Worm (Caenorhabditis elegans) whole organism, L4 larva: ENCODE results near the gene K02H11.4.

Source experiments
- D1046.2 ChIP-seq: fragments of 200-800 bp; sonication (Bioruptor generic); IDR thresholded peaks from 2 replicates; pipeline ENCODE4 v1.3.6; 2022; ENCODE audit warnings: missing genetic modification characterization, missing compliant biosample characterization
- F49E8.2 ChIP-seq: sonication (generic microtip); optimal IDR thresholded peaks from 2 replicates; lab custom pipeline; 2016; ENCODE audit warnings: missing compliant biosample characterization, mild to moderate bottlenecking, missing genetic modification characterization, borderline replicate concordance
- Y105C5A.15 ChIP-seq: fragments of 200-800 bp; sonication (Bioruptor generic); IDR thresholded peaks from 2 replicates; pipeline ENCODE4 v1.3.6; 2022; ENCODE audit warnings: missing genetic modification characterization, missing compliant biosample characterization
- ZK546.5 ChIP-seq, 2 experiments: sonication (generic microtip); optimal IDR thresholded peaks; 2 replicates each; lab custom pipeline; 2017; ENCODE audit warnings: missing biosample characterization in 2 of 2, missing genetic modification characterization in 2 of 2
- aly-2 ChIP-seq: sonication (generic microtip); optimal IDR thresholded peaks from 2 replicates; lab custom pipeline; 2018; ENCODE audit warnings: missing biosample characterization, missing genetic modification characterization
- arid-1 ChIP-seq: fragments of 200-800 bp; sonication (Bioruptor generic); conservative IDR thresholded peaks from 2 replicates; pipeline ENCODE4 v1.3.6; 2022; ENCODE audit warnings: missing genetic modification reagents, missing genetic modification characterization, missing compliant biosample characterization
- ceh-32 ChIP-seq: sonication (generic microtip); optimal IDR thresholded peaks from 2 replicates; lab custom pipeline; 2016; ENCODE audit warnings: mild to moderate bottlenecking, missing genetic modification characterization, missing compliant biosample characterization; ENCODE audit not compliant: poor library complexity
- ces-1 ChIP-seq: fragments of 150-350 bp; sonication (generic microtip); optimal IDR thresholded peaks from 4 replicates; lab custom pipeline; 2014; ENCODE audit warnings: missing biosample characterization, missing genetic modification reagents, missing genetic modification characterization
- ctbp-1 ChIP-seq: fragments of 200-800 bp; sonication (Bioruptor generic); IDR thresholded peaks from 2 replicates; pipeline ENCODE4 v1.3.6; 2022; ENCODE audit warnings: missing genetic modification reagents, missing genetic modification characterization, missing compliant biosample characterization
- dpl-1 ChIP-seq: fragments of 150-350 bp; optimal IDR thresholded peaks from 2 replicates; lab custom pipeline; 2014; ENCODE audit warnings: missing biosample characterization, missing genetic modification reagents, missing genetic modification characterization
- egl-27 ChIP-seq: sonication (generic microtip); optimal IDR thresholded peaks from 3 replicates; lab custom pipeline; 2017; ENCODE audit warnings: missing biosample characterization, missing genetic modification reagents, missing genetic modification characterization
- fkh-10 ChIP-seq: fragments of 150-350 bp; optimal IDR thresholded peaks from 2 replicates; lab custom pipeline; 2014; ENCODE audit warnings: missing biosample characterization, missing genetic modification reagents, missing genetic modification characterization
- gei-8 ChIP-seq: fragments of 200-800 bp; sonication (Bioruptor generic); optimal IDR thresholded peaks from 2 replicates; lab custom pipeline; 2018; ENCODE audit warnings: mild to moderate bottlenecking, missing genetic modification characterization, missing compliant biosample characterization
- hif-1 ChIP-seq, 2 experiments: sonication (generic microtip); optimal IDR thresholded peaks; 2 replicates each; lab custom pipeline; 2016 to 2017; ENCODE audit warnings: missing compliant biosample characterization in 2 of 2, missing genetic modification characterization in 2 of 2, missing genetic modification reagents in 2 of 2, missing genotype in 2 of 2, mild to moderate bottlenecking in 1 of 2
- hlh-30 ChIP-seq: sonication (generic microtip); optimal IDR thresholded peaks from 2 replicates; lab custom pipeline; 2017; ENCODE audit warnings: antibody characterized with exemption, mild to moderate bottlenecking, missing genetic modification characterization, missing compliant biosample characterization; ENCODE audit not compliant: insufficient read depth
- jun-1 ChIP-seq: fragments of 150-350 bp; optimal IDR thresholded peaks from 2 replicates; lab custom pipeline; 2014; ENCODE audit warnings: missing biosample characterization, missing genetic modification reagents, missing genetic modification characterization
- lsy-2 ChIP-seq, 2 experiments: fragments of 150-350 bp in 1 of 2; sonication (generic microtip) in 1 of 2; optimal IDR thresholded peaks; 2 replicates each; lab custom pipeline; 2014 to 2017; ENCODE audit warnings: missing biosample characterization in 2 of 2, missing genetic modification characterization in 2 of 2
- madf-5 ChIP-seq, 2 experiments: fragments of 200-800 bp; sonication (Bioruptor generic); IDR thresholded peaks; 2 replicates each; pipeline ENCODE4 v1.3.6; 2022; ENCODE audit warnings: missing compliant biosample characterization in 2 of 2, missing genetic modification characterization in 2 of 2
- mdt-29 ChIP-seq: fragments of 200-800 bp; sonication (Bioruptor generic); IDR thresholded peaks from 2 replicates; pipeline ENCODE4 v1.3.6; 2022; ENCODE audit warnings: missing genetic modification reagents, missing genetic modification characterization, missing compliant biosample characterization
- mep-1 ChIP-seq: fragments of 150-350 bp; sonication (generic microtip); optimal IDR thresholded peaks from 3 replicates; lab custom pipeline; 2014; ENCODE audit warnings: missing biosample characterization, missing genetic modification characterization
- mxl-2 ChIP-seq: fragments of 200-800 bp; sonication (Bioruptor generic); conservative IDR thresholded peaks from 2 replicates; pipeline ENCODE4 v1.3.6; 2022; ENCODE audit warnings: missing genetic modification reagents, missing genetic modification characterization, missing compliant biosample characterization
- nhr-10 ChIP-seq: fragments of 150-350 bp; optimal IDR thresholded peaks from 2 replicates; lab custom pipeline; 2014; ENCODE audit warnings: missing biosample characterization, missing genetic modification characterization
- nhr-102 ChIP-seq: sonication (generic microtip); optimal IDR thresholded peaks from 2 replicates; lab custom pipeline; 2016; ENCODE audit warnings: mild to moderate bottlenecking, missing genetic modification characterization, moderate library complexity, missing compliant biosample characterization
- nhr-111 ChIP-seq: fragments of 200-800 bp; sonication (Bioruptor generic); optimal IDR thresholded peaks from 2 replicates; lab custom pipeline; 2018; ENCODE audit warnings: mild to moderate bottlenecking, missing genetic modification characterization, missing compliant biosample characterization
- nhr-237 ChIP-seq: sonication (generic microtip); optimal IDR thresholded peaks from 2 replicates; lab custom pipeline; 2017; ENCODE audit warnings: missing biosample characterization, missing genetic modification characterization
- nhr-42 ChIP-seq: fragments of 200-800 bp; sonication (Bioruptor generic); IDR thresholded peaks from 2 replicates; pipeline ENCODE4 v1.3.6; 2022; ENCODE audit warnings: missing genetic modification characterization, missing compliant biosample characterization
- nhr-77 ChIP-seq: fragments of 150-350 bp; optimal IDR thresholded peaks from 2 replicates; lab custom pipeline; 2014; ENCODE audit warnings: missing biosample characterization, missing genetic modification characterization
- php-3 ChIP-seq: fragments of 200-800 bp; sonication (Bioruptor generic); IDR thresholded peaks from 2 replicates; pipeline ENCODE4 v1.3.6; 2022; ENCODE audit warnings: missing genetic modification reagents, missing genetic modification characterization, missing compliant biosample characterization
- pqm-1 ChIP-seq: sonication (generic microtip); optimal IDR thresholded peaks from 2 replicates; lab custom pipeline; 2017; ENCODE audit warnings: missing biosample characterization, missing genetic modification characterization
- sdz-12 ChIP-seq: fragments of 200-800 bp; sonication (Bioruptor generic); optimal IDR thresholded peaks from 2 replicates; lab custom pipeline; 2018; ENCODE audit warnings: mild to moderate bottlenecking, missing genetic modification characterization, missing compliant biosample characterization
- snpc-1.2 ChIP-seq: fragments of 200-800 bp; sonication (Bioruptor generic); IDR thresholded peaks from 2 replicates; pipeline ENCODE4 v1.3.6; 2022; ENCODE audit warnings: missing genetic modification reagents, missing genetic modification characterization, missing compliant biosample characterization
- snpc-4 ChIP-seq: fragments of 150-350 bp; optimal IDR thresholded peaks from 2 replicates; lab custom pipeline; 2014; ENCODE audit warnings: missing biosample characterization, missing genetic modification characterization
- tra-1 ChIP-seq: fragments of 200-800 bp; sonication (Bioruptor generic); IDR thresholded peaks from 2 replicates; pipeline ENCODE4 v1.3.6; 2022; ENCODE audit warnings: missing genetic modification reagents, missing genetic modification characterization, missing compliant biosample characterization
- unc-62 ChIP-seq, 3 experiments: fragments of 150-350 bp in 1 of 3; sonication (generic microtip); optimal IDR thresholded peaks in 2 of 3; peaks in 1 of 3; 1 replicate in 1 of 3; 2 replicates in 2 of 3; lab custom pipeline; 2014 to 2017; ENCODE audit warnings: missing biosample characterization in 3 of 3, missing genetic modification characterization in 3 of 3, missing genetic modification reagents in 3 of 3, missing genotype in 1 of 3
- zag-1 ChIP-seq: fragments of 150-350 bp; optimal IDR thresholded peaks from 2 replicates; lab custom pipeline; 2014; ENCODE audit warnings: missing biosample characterization, missing genetic modification characterization
- zip-11 ChIP-seq: fragments of 200-800 bp; sonication (Bioruptor generic); IDR thresholded peaks from 2 replicates; pipeline ENCODE4 v1.3.6; 2022; ENCODE audit warnings: missing genetic modification characterization, missing compliant biosample characterization

K02H11.4 gene

DNA sequence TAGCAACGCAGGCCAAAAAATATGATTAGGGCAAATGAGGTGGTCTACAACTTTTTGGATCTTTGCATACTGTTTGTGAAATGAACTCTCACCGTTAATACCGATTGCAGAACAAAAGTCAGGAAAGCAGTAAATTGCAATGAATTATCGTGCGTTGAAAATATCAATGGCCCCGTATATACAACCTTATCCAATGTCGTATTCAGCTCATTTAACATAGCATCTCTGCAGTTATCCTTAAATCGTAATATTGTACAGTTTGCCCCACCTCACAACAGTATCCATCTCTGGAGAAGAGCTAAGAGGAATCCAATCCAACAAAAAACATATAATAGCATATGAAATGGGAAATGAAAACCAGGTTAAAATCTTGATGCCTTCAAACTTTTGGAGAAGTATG, 1.4 kb upstream of the K02H11.4 start:
- no peak for TF ChIP-seq F49E8.2 (tag; lab: Kevin White, UChicago)
- TF ChIP-seq mxl-2 (GFP tag; lab: Robert Waterston, UW) = no peak
- no peak for TF ChIP-seq madf-5 (GFP tag; IDR thresholded peaks at IDR 0.05; lab: Robert Waterston, UW)
- TF ChIP-seq unc-62 (GFP tag; optimal IDR thresholded peaks at IDR 0.05 in 1 of 2; lab: Kevin White, UChicago) = peak in 1 of 2 experiments; percentile 93
- TF ChIP-seq unc-62 (tag; optimal IDR thresholded peaks at IDR 0.05; lab: Kevin White, UChicago) = no peak

DNA sequence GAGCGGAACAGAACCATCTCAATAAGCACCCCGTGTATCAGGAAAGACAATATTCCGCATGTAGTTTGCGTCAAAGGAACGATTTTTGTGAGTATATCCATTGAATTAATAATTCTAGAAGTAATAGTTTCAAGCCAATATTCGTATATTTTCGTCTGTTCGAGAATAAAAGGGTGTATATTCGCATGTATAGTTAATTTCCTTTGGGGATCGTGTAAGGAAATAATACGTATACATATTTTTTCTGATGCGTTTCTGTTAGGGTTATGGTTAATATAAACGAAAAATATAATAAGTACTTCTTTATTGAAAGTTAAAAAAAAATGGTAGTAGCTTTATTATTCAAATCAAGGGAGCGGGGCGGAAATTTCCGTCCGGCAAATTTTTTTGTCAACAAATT, 3.1 kb downstream of the K02H11.4 start, which contains the start of gene str-236:
TSS of gene str-236 (minus strand) at position 101 of the 400 bp plus-strand sequence.
- TF ChIP-seq nhr-10 (tag; lab: Kevin White, UChicago) = no peak
- TF ChIP-seq ces-1 = no peak
- no peak for TF ChIP-seq ceh-32
- TF ChIP-seq mdt-29 (GFP tag; lab: Robert Waterston, UW) = no peak
- no peak for TF ChIP-seq nhr-237 (tag; lab: Kevin White, UChicago)
- no peak for TF ChIP-seq ctbp-1
- TF ChIP-seq zip-11 (GFP tag; lab: Robert Waterston, UW) = no peak
- TF ChIP-seq snpc-4 = no peak
- TF ChIP-seq nhr-102 (tag; lab: Kevin White, UChicago) = no peak
- no peak for TF ChIP-seq mep-1 (tag; lab: Kevin White, UChicago)
- TF ChIP-seq D1046.2 (GFP tag; lab: Robert Waterston, UW) = no peak
- no peak for TF ChIP-seq lsy-2 (tag; optimal IDR thresholded peaks at IDR 0.05; lab: Kevin White, UChicago)

DNA sequence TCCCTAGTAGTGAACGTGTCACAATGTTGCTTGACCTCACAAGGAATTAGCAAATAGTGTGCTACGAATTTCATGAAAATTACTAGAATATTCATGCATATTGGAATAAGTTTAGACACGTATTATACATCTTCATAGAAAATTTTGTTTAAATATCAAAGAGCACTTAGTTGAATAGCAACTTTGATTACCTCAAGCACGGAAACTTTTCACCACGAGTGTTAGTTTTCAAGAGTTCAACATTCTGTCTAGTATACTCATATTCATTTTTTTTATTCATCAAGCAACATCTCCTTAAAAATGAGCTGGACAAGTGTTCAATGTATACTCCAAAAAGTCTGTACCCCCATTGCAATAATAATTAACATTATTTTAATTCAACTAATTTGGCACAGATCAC, 8.6 kb downstream of the K02H11.4 start, which contains the start of gene str-243:
TSS of gene str-243 (plus strand) at position 301 of the 400 bp plus-strand sequence.
- TF ChIP-seq hif-1 (tag; optimal IDR thresholded peaks at IDR 0.05; lab: Kevin White, UChicago) (no peak), tra-1 (no peak), hlh-30 (tag; lab: Kevin White, UChicago) (no peak), pqm-1 (no peak), snpc-1.2 (GFP tag; lab: Robert Waterston, UW) (no peak), nhr-111 (GFP tag; lab: Kevin White, UChicago) (no peak), nhr-102 (tag; lab: Kevin White, UChicago) (no peak), dpl-1 (GFP tag; lab: Kevin White, UChicago) (no peak), zag-1 (tag; lab: Kevin White, UChicago) (no peak), aly-2 (tag; lab: Kevin White, UChicago) (no peak), fkh-10 (no peak)

DNA sequence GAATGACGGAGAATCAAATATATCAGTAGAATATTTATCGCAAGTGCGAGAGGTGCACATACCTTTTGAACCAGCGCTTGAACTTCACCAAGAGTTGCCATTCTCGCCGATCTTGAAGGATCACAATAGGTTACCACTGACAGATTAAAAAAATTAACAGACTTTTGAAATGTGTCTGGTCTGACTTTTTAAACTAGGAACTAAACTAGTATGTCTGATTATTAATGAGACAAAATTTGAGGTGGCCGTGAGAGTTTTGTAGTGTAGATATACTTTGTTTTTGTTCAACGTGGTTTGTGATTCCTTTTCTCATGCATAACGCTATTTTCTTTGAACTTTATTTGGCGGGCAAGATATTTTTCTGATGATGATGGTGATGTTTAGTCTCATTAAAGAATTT, 9.2 kb downstream of the K02H11.4 start, which contains the start of gene str-240:
TSS of gene str-240 (minus strand) at position 101 of the 400 bp plus-strand sequence.
- TF ChIP-seq pqm-1 (no peak), nhr-111 (GFP tag; lab: Kevin White, UChicago) (no peak), Y105C5A.15 (GFP tag; lab: Robert Waterston, UW) (no peak), sdz-12 (GFP tag; lab: Kevin White, UChicago) (no peak), nhr-237 (tag; lab: Kevin White, UChicago) (no peak), egl-27 (tag; lab: Kevin White, UChicago) (no peak), arid-1 (GFP tag; lab: Robert Waterston, UW) (no peak), nhr-77 (tag; lab: Kevin White, UChicago) (no peak), jun-1 (tag; lab: Kevin White, UChicago) (no peak)

DNA sequence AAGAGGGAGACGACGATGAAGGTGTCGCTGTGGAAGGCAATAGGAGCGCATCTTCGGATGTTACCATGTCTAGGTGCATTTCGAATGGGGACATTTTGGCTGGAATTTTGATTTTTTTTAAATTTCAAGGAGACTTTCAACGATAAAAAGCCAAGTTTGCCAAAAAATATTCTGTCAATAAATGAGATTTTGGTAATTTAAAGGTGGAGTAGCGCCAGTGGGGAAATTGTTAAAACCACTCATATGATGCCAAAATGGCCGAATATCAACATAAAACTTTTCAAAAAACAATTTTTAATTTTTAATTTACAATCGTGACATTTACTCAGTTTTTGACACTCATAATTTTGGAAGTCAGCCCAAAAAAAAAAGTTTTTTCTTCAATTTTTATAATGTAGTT, 19.5 kb downstream of the K02H11.4 start, which contains the start of gene nhr-260:
TSS of gene nhr-260 (minus strand) at position 101 of the 400 bp plus-strand sequence.
- TF ChIP-seq ZK546.5 (tag; optimal IDR thresholded peaks at IDR 0.05; lab: Kevin White, UChicago) (no peak), ces-1 (no peak), nhr-42 (GFP tag; lab: Robert Waterston, UW) (no peak), D1046.2 (GFP tag; lab: Robert Waterston, UW) (no peak), gei-8 (no peak), php-3 (GFP tag; lab: Robert Waterston, UW) (no peak), Y105C5A.15 (GFP tag; lab: Robert Waterston, UW) (no peak), dpl-1 (GFP tag; lab: Kevin White, UChicago) (no peak), tra-1 (no peak)
- TF ChIP-seq, all 104 proteins: peak for 0
